Worm (Caenorhabditis elegans) whole organism, L3 larva: ENCODE data around the gene grl-2.

Experiments used
- aly-2 ChIP-seq: fragments of 150-350 bp; optimal IDR thresholded peaks from 2 replicates; lab custom pipeline; 2014; ENCODE audit warnings: missing biosample characterization, missing genetic modification characterization
- ama-1 ChIP-seq: fragments of 150-350 bp; optimal IDR thresholded peaks from 2 replicates; lab custom pipeline; 2018
- elt-1 ChIP-seq: fragments of 150-350 bp; optimal IDR thresholded peaks from 2 replicates; lab custom pipeline; 2014; ENCODE audit warnings: missing biosample characterization, missing genetic modification characterization
- eor-1 ChIP-seq, 2 experiments: fragments of 150-350 bp; optimal IDR thresholded peaks; 2 replicates each; lab custom pipeline; 2014 to 2018; ENCODE audit warnings: missing biosample characterization in 2 of 2, missing genetic modification characterization in 2 of 2
- hmg-11 ChIP-seq: sonication (generic microtip); optimal IDR thresholded peaks from 2 replicates; lab custom pipeline; 2016; ENCODE audit warnings: missing genetic modification characterization, missing compliant biosample characterization
- lin-15B ChIP-seq: fragments of 150-350 bp; optimal IDR thresholded peaks from 2 replicates; lab custom pipeline; 2014; ENCODE audit warnings: missing biosample characterization, missing genetic modification characterization
- nhr-11 ChIP-seq: fragments of 150-350 bp; optimal IDR thresholded peaks from 2 replicates; lab custom pipeline; 2014; ENCODE audit warnings: missing biosample characterization, missing genetic modification characterization
- nhr-25 ChIP-seq: sonication (generic microtip); optimal IDR thresholded peaks from 2 replicates; lab custom pipeline; 2017; ENCODE audit warnings: missing biosample characterization, missing genetic modification characterization
- snpc-4 ChIP-seq: fragments of 150-350 bp; optimal IDR thresholded peaks from 2 replicates; lab custom pipeline; 2014; ENCODE audit warnings: missing biosample characterization, missing genetic modification characterization

ce11 chrV:12995269-12995668, 50.4 kb downstream of the grl-2 start, which contains the start of gene far-5:
- TF ChIP-seq elt-1 (no peak), snpc-4 (no peak), nhr-11 (tag; lab: Kevin White, UChicago) (no peak), aly-2 (tag; lab: Kevin White, UChicago) (no peak), ama-1 (lab: Kevin White, UChicago) (no peak), lin-15B (tag; lab: Kevin White, UChicago) (no peak), hmg-11 (no peak), eor-1 (tag; optimal IDR thresholded peaks at IDR 0.05; lab: Kevin White, UChicago) (no peak), nhr-25 (tag; lab: Kevin White, UChicago) (no peak)
